Worm (Caenorhabditis elegans) whole organism, L2 larva: ENCODE data around the gene fbxc-31.

Experiments
- ama-1 ChIP-seq: fragments of 150-350 bp; optimal IDR thresholded peaks from 2 replicates; lab custom pipeline; 2018; ENCODE audit warnings: inconsistent platforms
- ceh-82 ChIP-seq: fragments of 150-350 bp; optimal IDR thresholded peaks from 2 replicates; lab custom pipeline; 2014; ENCODE audit warnings: missing biosample characterization, missing genetic modification characterization
- fos-1 ChIP-seq: fragments of 150-350 bp; optimal IDR thresholded peaks from 2 replicates; lab custom pipeline; 2014; ENCODE audit warnings: missing biosample characterization, missing genetic modification characterization
- lin-39 ChIP-seq: fragments of 150-350 bp; optimal IDR thresholded peaks from 2 replicates; lab custom pipeline; 2014; ENCODE audit warnings: missing biosample characterization, missing genetic modification reagents, missing genetic modification characterization
- mab-5 ChIP-seq: fragments of 150-350 bp; optimal IDR thresholded peaks from 2 replicates; lab custom pipeline; 2014; ENCODE audit warnings: missing biosample characterization, missing genetic modification characterization
- nhr-12 ChIP-seq: fragments of 150-350 bp; optimal IDR thresholded peaks from 2 replicates; lab custom pipeline; 2014; ENCODE audit warnings: missing biosample characterization, missing genetic modification characterization
- nhr-6 ChIP-seq: fragments of 150-350 bp; optimal IDR thresholded peaks from 2 replicates; lab custom pipeline; 2014; ENCODE audit warnings: missing biosample characterization, missing genetic modification characterization
- skn-1 ChIP-seq: sonication (generic microtip); optimal IDR thresholded peaks from 2 replicates; lab custom pipeline; 2017; ENCODE audit warnings: missing biosample characterization, missing genetic modification characterization
- unc-62 ChIP-seq: fragments of 150-350 bp; optimal IDR thresholded peaks from 2 replicates; lab custom pipeline; 2014; ENCODE audit warnings: missing biosample characterization, missing genetic modification reagents, missing genetic modification characterization
- ztf-11 ChIP-seq: sonication (generic microtip); optimal IDR thresholded peaks from 2 replicates; lab custom pipeline; 2017; ENCODE audit warnings: missing biosample characterization, missing genetic modification characterization
- ztf-4 ChIP-seq: fragments of 150-350 bp; optimal IDR thresholded peaks from 2 replicates; lab custom pipeline; 2014; ENCODE audit warnings: missing biosample characterization, missing genetic modification characterization

DNA sequence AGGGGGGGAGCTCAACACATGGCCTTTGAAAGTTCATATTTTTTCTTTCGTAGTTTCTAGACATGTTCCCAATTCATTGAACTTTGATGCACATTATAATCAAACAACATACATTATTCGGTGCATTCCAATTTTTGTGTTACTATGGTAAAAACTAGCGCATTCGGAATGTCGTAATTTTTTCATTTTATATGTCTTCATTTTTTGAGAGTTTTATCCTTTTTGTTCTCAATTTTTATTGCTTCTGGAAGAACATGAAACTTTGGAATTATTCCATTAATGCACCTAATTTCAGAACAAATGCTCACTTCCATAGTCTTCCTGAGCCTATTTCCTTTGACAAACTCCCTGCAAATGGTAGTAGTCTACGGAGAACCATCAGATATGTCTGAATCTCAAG lies 10.1 kb upstream of the fbxc-31 start, which contains the start of gene T07D3.2:
- no peak for TF ChIP-seq ama-1 (lab: Kevin White, UChicago)
- TF ChIP-seq mab-5 (tag; lab: Kevin White, UChicago), result no peak
- TF ChIP-seq nhr-6, result no peak
- TF ChIP-seq lin-39 (tag; lab: Kevin White, UChicago), result no peak
- TF ChIP-seq unc-62, result no peak
- TF ChIP-seq skn-1 (tag; lab: Kevin White, UChicago), result no peak
- no peak for TF ChIP-seq nhr-12
- no peak for TF ChIP-seq ztf-4
- no peak for TF ChIP-seq fos-1 (tag; lab: Kevin White, UChicago)
- TF ChIP-seq ceh-82 (tag; lab: Kevin White, UChicago), result no peak
- no peak for TF ChIP-seq ztf-11 (tag; lab: Kevin White, UChicago)
